Fruit fly (Drosophila melanogaster) whole organism, embryonic: Measurements from ENCODE around the gene Klp67A.

ENCODE experiments used
- Abd-B ChIP-seq: fragments of 200-800 bp; sonication (Bioruptor generic); optimal IDR thresholded peaks from 2 replicates; lab custom pipeline; 2018; ENCODE audit warnings: missing biosample characterization, mild to moderate bottlenecking, missing genetic modification characterization, moderate library complexity
- CG10267 ChIP-seq: fragments of 200-800 bp; sonication (Bioruptor generic); optimal IDR thresholded peaks from 2 replicates; lab custom pipeline; 2018; ENCODE audit warnings: missing biosample characterization, mild to moderate bottlenecking, missing genetic modification characterization, moderate library complexity
- CG12769 ChIP-seq: fragments of 200-800 bp; sonication (Bioruptor generic); optimal IDR thresholded peaks from 2 replicates; lab custom pipeline; 2019; ENCODE audit warnings: missing biosample characterization, mild to moderate bottlenecking, missing genetic modification characterization, moderate library complexity
- CG3163 ChIP-seq: fragments of 200-800 bp; sonication (Bioruptor generic); optimal IDR thresholded peaks from 3 replicates; lab custom pipeline; 2016; ENCODE audit warnings: missing biosample characterization, missing genetic modification characterization
- CG3847 ChIP-seq: fragments of 200-800 bp; sonication (Bioruptor generic); IDR thresholded peaks from 2 replicates; pipeline ENCODE4 v1.3.6; 2022; ENCODE audit warnings: missing biosample characterization, missing genetic modification characterization
- CG6683 ChIP-seq: fragments of 200-800 bp; sonication (Bioruptor generic); optimal IDR thresholded peaks from 2 replicates; lab custom pipeline; 2017; ENCODE audit warnings: missing biosample characterization, mild to moderate bottlenecking, missing genetic modification characterization, missing genetic modification reagents
- GATAe ChIP-seq: fragments of 200-800 bp; sonication (Bioruptor generic); conservative IDR thresholded peaks from 2 replicates; pipeline ENCODE4 v1.3.6; 2022; ENCODE audit warnings: missing biosample characterization, missing genetic modification characterization
- HHEX ChIP-seq: fragments of 200-800 bp; sonication (Bioruptor generic); optimal IDR thresholded peaks from 3 replicates; lab custom pipeline; 2017; ENCODE audit warnings: missing biosample characterization, mild to moderate bottlenecking, missing genetic modification characterization, missing genetic modification reagents
- Hsf ChIP-seq: fragments of 200-800 bp; sonication (Bioruptor generic); optimal IDR thresholded peaks from 3 replicates; lab custom pipeline; 2016; ENCODE audit warnings: missing biosample characterization, missing genetic modification characterization
- sna ChIP-seq: fragments of 200-800 bp; sonication (Bioruptor generic); IDR thresholded peaks from 2 replicates; pipeline ENCODE4 v1.3.6; 2022; ENCODE audit warnings: missing biosample characterization, missing genetic modification characterization; ENCODE audit not compliant: partially characterized antibody
- usp ChIP-seq: fragments of >200 bp; optimal IDR thresholded peaks from 2 replicates; lab custom pipeline; 2017; ENCODE audit warnings: missing biosample characterization, missing genetic modification characterization

DNA sequence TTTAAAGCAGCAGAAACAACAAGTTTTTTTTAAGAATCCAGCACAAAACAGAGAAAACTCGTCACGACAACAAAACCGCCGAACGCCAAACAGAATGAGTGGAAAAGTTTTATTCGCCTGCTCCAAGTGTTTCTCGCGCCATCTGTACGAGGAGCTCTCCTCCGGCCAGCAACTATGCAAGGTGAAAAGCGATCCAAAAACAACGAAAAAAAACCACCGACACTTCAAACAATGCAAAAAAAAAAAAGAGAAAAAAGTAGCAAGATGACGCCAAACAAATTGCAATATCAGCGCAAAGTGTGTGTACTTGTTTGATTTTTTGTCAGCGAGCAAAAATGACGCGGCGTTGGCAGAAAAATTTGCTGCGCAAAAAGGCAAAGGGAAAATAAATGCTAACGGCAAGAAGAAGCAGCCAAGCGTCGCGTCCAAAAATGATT, 603 bp upstream of the Klp67A start:
- TF ChIP-seq Hsf (no peak), CG6683 (GFP tag; lab: Kevin White, UChicago) (no peak), CG12769 (tag; lab: Kevin White, UChicago) (no peak), usp (GFP tag; lab: Kevin White, UChicago) (no peak), CG3847 (GFP tag; lab: Robert Waterston, UW) (no peak), Abd-B (GFP tag; lab: Kevin White, UChicago) (no peak), sna (no peak), HHEX (GFP tag; lab: Kevin White, UChicago) (no peak), GATAe (GFP tag; lab: Robert Waterston, UW) (no peak), CG3163 (GFP tag; lab: Kevin White, UChicago) (no peak), CG10267 (tag; lab: Kevin White, UChicago) (no peak)
